Worm (Caenorhabditis elegans) whole organism, L4 larva: ENCODE results near the gene maph-1.3.

Experiments
- aly-2 ChIP-seq: sonication (generic microtip); optimal IDR thresholded peaks from 2 replicates; lab custom pipeline; 2018; ENCODE audit warnings: missing biosample characterization, missing genetic modification characterization
- ceh-28 ChIP-seq: fragments of 150-350 bp; optimal IDR thresholded peaks from 2 replicates; lab custom pipeline; 2014; ENCODE audit warnings: missing biosample characterization, missing genetic modification reagents, missing genetic modification characterization
- ceh-82 ChIP-seq: sonication (generic microtip); optimal IDR thresholded peaks from 2 replicates; lab custom pipeline; 2017; ENCODE audit warnings: missing biosample characterization, missing genetic modification characterization
- hmg-1.1 ChIP-seq: fragments of 200-800 bp; sonication (Bioruptor generic); IDR thresholded peaks from 2 replicates; pipeline ENCODE4 v1.3.6; 2022; ENCODE audit warnings: missing genetic modification reagents, missing genetic modification characterization, missing compliant biosample characterization
- jun-1 ChIP-seq: fragments of 150-350 bp; optimal IDR thresholded peaks from 2 replicates; lab custom pipeline; 2014; ENCODE audit warnings: missing biosample characterization, missing genetic modification reagents, missing genetic modification characterization
- nhr-25 ChIP-seq: sonication (generic microtip); optimal IDR thresholded peaks from 2 replicates; lab custom pipeline; 2017; ENCODE audit warnings: missing genetic modification characterization, mild to moderate bottlenecking, missing compliant biosample characterization, antibody characterized with exemption, moderate library complexity, borderline replicate concordance; ENCODE audit not compliant: insufficient read depth
- nhr-76 ChIP-seq: fragments of 150-350 bp; optimal IDR thresholded peaks from 2 replicates; lab custom pipeline; 2014; ENCODE audit warnings: missing biosample characterization, missing genetic modification characterization

DNA sequence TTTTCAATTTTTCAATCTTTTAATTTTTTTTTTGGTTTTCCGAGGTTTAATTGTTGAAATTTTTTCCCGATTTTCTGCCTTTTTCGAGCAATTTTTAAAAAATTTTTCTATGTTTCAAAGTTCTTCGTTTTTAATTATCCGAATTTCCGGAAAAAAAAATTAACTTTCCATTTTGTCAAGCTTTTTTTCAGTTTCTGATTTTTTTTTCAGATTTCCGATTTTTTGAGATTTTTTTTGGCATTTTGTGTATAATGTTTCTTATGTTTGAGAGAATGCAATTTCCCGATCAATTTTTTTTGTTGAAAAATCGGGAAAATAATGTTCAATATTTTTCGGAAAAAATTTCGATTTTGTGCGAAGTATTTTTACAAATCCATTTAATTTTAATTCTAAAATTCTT, 37.8 kb upstream of the maph-1.3 start:
- TF ChIP-seq ceh-82 (tag; lab: Kevin White, UChicago) (no peak), aly-2 (tag; lab: Kevin White, UChicago) (no peak), hmg-1.1 (no peak), ceh-28 (tag; lab: Kevin White, UChicago) (no peak), nhr-76 (tag; lab: Kevin White, UChicago) (no peak), nhr-25 (no peak), jun-1 (tag; lab: Kevin White, UChicago) (no peak)
